Worm (Caenorhabditis elegans) whole organism, late embryonic: ENCODE measurements around the gene far-6.

Source experiments
- C08G9.2 ChIP-seq: sonication (generic microtip); optimal IDR thresholded peaks from 2 replicates; lab custom pipeline; 2016; ENCODE audit warnings: mild to moderate bottlenecking, missing genetic modification characterization, moderate library complexity, missing compliant biosample characterization
- F13H6.1 ChIP-seq: sonication (generic microtip); optimal IDR thresholded peaks from 2 replicates; lab custom pipeline; 2016; ENCODE audit warnings: missing genetic modification characterization, missing compliant biosample characterization
- K09A11.1 ChIP-seq: sonication (generic microtip); optimal IDR thresholded peaks from 2 replicates; lab custom pipeline; 2017; ENCODE audit warnings: antibody characterized with exemption, mild to moderate bottlenecking, missing genetic modification characterization, missing compliant biosample characterization; ENCODE audit not compliant: insufficient read depth
- Y22D7AL.16 ChIP-seq: sonication (generic microtip); optimal IDR thresholded peaks from 2 replicates; lab custom pipeline; 2016; ENCODE audit warnings: missing genetic modification characterization, missing compliant biosample characterization
- ahr-1 ChIP-seq: sonication (generic microtip); optimal IDR thresholded peaks from 2 replicates; lab custom pipeline; 2016; ENCODE audit warnings: missing genetic modification characterization, missing compliant biosample characterization
- ama-1 ChIP-seq: fragments of 150-350 bp; optimal IDR thresholded peaks from 2 replicates; lab custom pipeline; 2014
- ceh-18 ChIP-seq: sonication (generic microtip); optimal IDR thresholded peaks from 2 replicates; lab custom pipeline; 2016; ENCODE audit warnings: missing genetic modification characterization, missing compliant biosample characterization
- ceh-22 ChIP-seq: sonication (generic microtip); optimal IDR thresholded peaks from 2 replicates; lab custom pipeline; 2017; ENCODE audit warnings: missing biosample characterization, missing genetic modification characterization
- ceh-24 ChIP-seq: sonication (generic microtip); optimal IDR thresholded peaks from 2 replicates; lab custom pipeline; 2016; ENCODE audit warnings: mild to moderate bottlenecking, missing genetic modification characterization, missing compliant biosample characterization
- ceh-31 ChIP-seq: sonication (generic microtip); optimal IDR thresholded peaks from 2 replicates; lab custom pipeline; 2016; ENCODE audit warnings: missing genetic modification characterization, missing compliant biosample characterization
- ceh-34 ChIP-seq: sonication (generic microtip); optimal IDR thresholded peaks from 2 replicates; lab custom pipeline; 2016; ENCODE audit warnings: mild to moderate bottlenecking, missing genetic modification characterization, missing compliant biosample characterization
- ceh-48 ChIP-seq: sonication (generic microtip); optimal IDR thresholded peaks from 2 replicates; lab custom pipeline; 2016; ENCODE audit warnings: missing genetic modification characterization, inconsistent platforms, missing compliant biosample characterization
- ceh-6 ChIP-seq: fragments of 200-800 bp; sonication (Bioruptor generic); optimal IDR thresholded peaks from 2 replicates; lab custom pipeline; 2018; ENCODE audit warnings: mild to moderate bottlenecking, missing genetic modification characterization, missing compliant biosample characterization
- ceh-9 ChIP-seq: sonication (generic microtip); optimal IDR thresholded peaks from 2 replicates; lab custom pipeline; 2016; ENCODE audit warnings: mild to moderate bottlenecking, missing genetic modification characterization, inconsistent platforms, missing compliant biosample characterization
- che-1 ChIP-seq: sonication (generic microtip); optimal IDR thresholded peaks from 2 replicates; lab custom pipeline; 2016; ENCODE audit warnings: mild to moderate bottlenecking, missing genetic modification characterization, missing compliant biosample characterization
- dmd-4 ChIP-seq: sonication (generic microtip); optimal IDR thresholded peaks from 2 replicates; lab custom pipeline; 2016; ENCODE audit warnings: borderline replicate concordance, missing genetic modification characterization, missing compliant biosample characterization
- dve-1 ChIP-seq: sonication (generic microtip); optimal IDR thresholded peaks from 2 replicates; lab custom pipeline; 2017; ENCODE audit warnings: antibody characterized with exemption, mild to moderate bottlenecking, missing genetic modification characterization, missing compliant biosample characterization
- elt-2 ChIP-seq: sonication (generic microtip); optimal IDR thresholded peaks from 2 replicates; lab custom pipeline; 2016; ENCODE audit warnings: missing genetic modification reagents, missing genetic modification characterization, missing compliant biosample characterization
- elt-4 ChIP-seq: sonication (generic microtip); optimal IDR thresholded peaks from 2 replicates; lab custom pipeline; 2016; ENCODE audit warnings: missing genetic modification characterization, missing compliant biosample characterization
- ets-4 ChIP-seq: sonication (generic microtip); optimal IDR thresholded peaks from 2 replicates; lab custom pipeline; 2016; ENCODE audit warnings: missing genetic modification characterization, missing compliant biosample characterization
- fax-1 ChIP-seq: sonication (generic microtip); optimal IDR thresholded peaks from 2 replicates; lab custom pipeline; 2016; ENCODE audit warnings: missing genotype, missing genetic modification characterization, missing compliant biosample characterization
- fkh-10 ChIP-seq: fragments of 150-350 bp; optimal IDR thresholded peaks from 2 replicates; lab custom pipeline; 2014; ENCODE audit warnings: missing biosample characterization, missing genetic modification reagents, missing genetic modification characterization
- fkh-6 ChIP-seq: sonication (generic microtip); optimal IDR thresholded peaks from 2 replicates; lab custom pipeline; 2016; ENCODE audit warnings: missing genetic modification characterization, missing compliant biosample characterization
- hlh-15 ChIP-seq: sonication (generic microtip); optimal IDR thresholded peaks from 2 replicates; lab custom pipeline; 2016; ENCODE audit warnings: missing genetic modification characterization, missing compliant biosample characterization
- hlh-8 ChIP-seq: sonication (generic microtip); optimal IDR thresholded peaks from 2 replicates; lab custom pipeline; 2016; ENCODE audit warnings: missing genotype, missing genetic modification characterization, missing compliant biosample characterization
- lim-6 ChIP-seq: sonication (generic microtip); optimal IDR thresholded peaks from 2 replicates; lab custom pipeline; 2016; ENCODE audit warnings: missing genetic modification characterization, missing compliant biosample characterization
- madf-2 ChIP-seq: sonication (generic microtip); optimal IDR thresholded peaks from 2 replicates; lab custom pipeline; 2017; ENCODE audit warnings: missing genetic modification characterization, missing compliant biosample characterization
- nfya-1 ChIP-seq: sonication (generic microtip); optimal IDR thresholded peaks from 2 replicates; lab custom pipeline; 2017; ENCODE audit warnings: missing genetic modification characterization, mild to moderate bottlenecking, missing compliant biosample characterization, antibody characterized with exemption, moderate library complexity
- nhr-11 ChIP-seq: fragments of 150-350 bp; optimal IDR thresholded peaks from 2 replicates; lab custom pipeline; 2014; ENCODE audit warnings: missing biosample characterization, missing genetic modification characterization
- nhr-232 ChIP-seq: sonication (generic microtip); optimal IDR thresholded peaks from 2 replicates; lab custom pipeline; 2016; ENCODE audit warnings: missing genetic modification characterization, missing compliant biosample characterization
- npax-4 ChIP-seq: sonication (generic microtip); optimal IDR thresholded peaks from 2 replicates; lab custom pipeline; 2016; ENCODE audit warnings: missing genetic modification characterization, missing compliant biosample characterization
- pag-3 ChIP-seq: sonication (generic microtip); optimal IDR thresholded peaks from 2 replicates; lab custom pipeline; 2016; ENCODE audit warnings: missing compliant biosample characterization, missing genetic modification characterization, borderline replicate concordance
- pax-1 ChIP-seq: fragments of 150-350 bp; optimal IDR thresholded peaks from 2 replicates; lab custom pipeline; 2014; ENCODE audit warnings: missing biosample characterization, missing genetic modification characterization
- pha-4 ChIP-seq: fragments of 150-350 bp; optimal IDR thresholded peaks from 2 replicates; lab custom pipeline; 2018; ENCODE audit warnings: missing biosample characterization, missing genetic modification reagents, missing genetic modification characterization
- pros-1 ChIP-seq: fragments of 150-350 bp; optimal IDR thresholded peaks from 2 replicates; lab custom pipeline; 2014; ENCODE audit warnings: missing biosample characterization, missing genetic modification reagents, missing genetic modification characterization
- ref-2 ChIP-seq: sonication (generic microtip); optimal IDR thresholded peaks from 2 replicates; lab custom pipeline; 2016; ENCODE audit warnings: missing genetic modification characterization, missing compliant biosample characterization
- rnt-1 ChIP-seq: sonication (generic microtip); optimal IDR thresholded peaks from 2 replicates; lab custom pipeline; 2016; ENCODE audit warnings: missing genetic modification characterization, missing compliant biosample characterization
- sox-2 ChIP-seq: fragments of 200-800 bp; sonication (Bioruptor generic); IDR thresholded peaks from 2 replicates; pipeline ENCODE4 v1.3.6; 2022; ENCODE audit warnings: missing genetic modification reagents, missing genetic modification characterization, missing compliant biosample characterization
- sox-4 ChIP-seq: sonication (generic microtip); optimal IDR thresholded peaks from 2 replicates; lab custom pipeline; 2017; ENCODE audit warnings: mild to moderate bottlenecking, missing genetic modification characterization, inconsistent platforms, missing compliant biosample characterization
- syd-9 ChIP-seq: sonication (generic microtip); optimal IDR thresholded peaks from 2 replicates; lab custom pipeline; 2016; ENCODE audit warnings: mild to moderate bottlenecking, missing genetic modification characterization, moderate library complexity, missing compliant biosample characterization
- tbx-7 ChIP-seq: sonication (generic microtip); optimal IDR thresholded peaks from 2 replicates; lab custom pipeline; 2016; ENCODE audit warnings: missing genotype, missing genetic modification characterization, missing compliant biosample characterization
- ttx-3 ChIP-seq: sonication (generic microtip); optimal IDR thresholded peaks from 2 replicates; lab custom pipeline; 2016; ENCODE audit warnings: missing genetic modification reagents, missing genetic modification characterization, missing compliant biosample characterization
- unc-3 ChIP-seq, 2 experiments: fragments of 200-800 bp in 1 of 2; sonication (Bioruptor generic) in 1 of 2; sonication (generic microtip) in 1 of 2; conservative IDR thresholded peaks in 1 of 2; optimal IDR thresholded peaks in 1 of 2; 2 replicates each; pipeline versions ENCODE4 v1.3.6 to Lab custom; 2016 to 2022; ENCODE audit warnings: missing compliant biosample characterization in 2 of 2, missing genetic modification characterization in 2 of 2, missing genetic modification reagents in 1 of 2
- unc-42 ChIP-seq: sonication (generic microtip); optimal IDR thresholded peaks from 2 replicates; lab custom pipeline; 2016; ENCODE audit warnings: missing genotype, missing genetic modification characterization, missing compliant biosample characterization
- unc-55 ChIP-seq: sonication (generic microtip); optimal IDR thresholded peaks from 2 replicates; lab custom pipeline; 2017; ENCODE audit warnings: missing biosample characterization, missing genetic modification reagents, missing genetic modification characterization
- unc-86 ChIP-seq: sonication (generic microtip); optimal IDR thresholded peaks from 2 replicates; lab custom pipeline; 2016; ENCODE audit warnings: missing genetic modification characterization, missing compliant biosample characterization
- zip-5 ChIP-seq: sonication (generic microtip); optimal IDR thresholded peaks from 2 replicates; lab custom pipeline; 2016; ENCODE audit warnings: missing genetic modification characterization, missing compliant biosample characterization
- ztf-16 ChIP-seq: sonication (generic microtip); optimal IDR thresholded peaks from 2 replicates; lab custom pipeline; 2017; ENCODE audit warnings: missing genetic modification characterization, missing compliant biosample characterization

Gene far-6

ce11 chrIV:13289321-13289720 lies 38.8 kb upstream of the far-6 start, which contains the start of gene Y67H2A.10 (continued):
- TF ChIP-seq ceh-48 (tag; lab: Kevin White, UChicago) (no peak), npax-4 (tag; lab: Kevin White, UChicago) (no peak), ceh-22 (tag; lab: Kevin White, UChicago) (no peak), sox-4 (tag; lab: Kevin White, UChicago) (no peak), ceh-24 (tag; lab: Kevin White, UChicago) (no peak), unc-86 (tag; lab: Kevin White, UChicago) (no peak), ahr-1 (no peak), madf-2 (tag; lab: Kevin White, UChicago) (no peak), rnt-1 (no peak), ceh-6 (no peak), dve-1 (tag; lab: Kevin White, UChicago) (no peak), ttx-3 (tag; lab: Kevin White, UChicago) (peak; percentile 7), ets-4 (tag; lab: Kevin White, UChicago) (peak; percentile 26), ceh-18 (no peak), pag-3 (tag; lab: Kevin White, UChicago) (no peak), fkh-6 (no peak), nhr-11 (tag; lab: Kevin White, UChicago) (no peak), hlh-8 (tag; lab: Kevin White, UChicago) (peak; percentile 23), dmd-4 (tag; lab: Kevin White, UChicago) (no peak), nhr-232 (tag; lab: Kevin White, UChicago) (no peak), syd-9 (tag; lab: Kevin White, UChicago) (no peak), ref-2 (tag; lab: Kevin White, UChicago) (no peak), hlh-15 (tag; lab: Kevin White, UChicago) (no peak), C08G9.2 (tag; lab: Kevin White, UChicago) (peak; percentile 80), nfya-1 (tag; lab: Kevin White, UChicago) (no peak), zip-5 (tag; lab: Kevin White, UChicago) (peak; percentile 57), F13H6.1 (no peak), fkh-10 (GFP tag; lab: Kevin White, UChicago) (no peak), pros-1 (tag; lab: Kevin White, UChicago) (no peak), pha-4 (tag; lab: Kevin White, UChicago) (no peak), Y22D7AL.16 (tag; lab: Kevin White, UChicago) (no peak), ceh-9 (tag; lab: Kevin White, UChicago) (no peak), elt-4 (tag; lab: Kevin White, UChicago) (no peak), ama-1 (no peak)

- no peak for TF ChIP-seq dmd-4 (tag; lab: Kevin White, UChicago)
- no peak for TF ChIP-seq elt-4 (tag; lab: Kevin White, UChicago)
- TF ChIP-seq, all 69 proteins: peak for 0
These were observed 37.9 kb upstream of the far-6 start for ce11 chrIV:13290239-13290638.

ce11 chrIV:13297746-13298145 lies 30.4 kb upstream of the far-6 start, which contains the start of the genes Y67H2A.2 and micu-1:
TSS of gene Y67H2A.2 (minus strand) at chrIV:13297819.
TSS of gene micu-1 (plus strand) at chrIV:13297926.
- TF ChIP-seq F13H6.1 (no peak), K09A11.1 (tag; lab: Kevin White, UChicago) (peak; percentile 7), ztf-16 (peak; percentile 15), fkh-10 (GFP tag; lab: Kevin White, UChicago) (no peak), ceh-18 (peak; percentile 60), fax-1 (no peak), ceh-31 (peak; percentile 51), rnt-1 (peak; percentile 15), elt-2 (tag; lab: Kevin White, UChicago) (peak; percentile 59), unc-42 (peak; percentile 100), unc-3 (GFP tag; conservative IDR thresholded peaks at IDR 0.05; lab: Robert Waterston, UW) (no peak), unc-3 (tag; optimal IDR thresholded peaks at IDR 0.05; lab: Kevin White, UChicago) (no peak), ama-1 (no peak), Y22D7AL.16 (tag; lab: Kevin White, UChicago) (no peak), pax-1 (no peak), unc-86 (tag; lab: Kevin White, UChicago) (peak; percentile 39), ceh-24 (tag; lab: Kevin White, UChicago) (no peak), ceh-48 (tag; lab: Kevin White, UChicago) (peak; percentile 33), unc-55 (GFP tag; lab: Kevin White, UChicago) (peak; percentile 63), tbx-7 (tag; lab: Kevin White, UChicago) (no peak), ceh-34 (peak; percentile 28), hlh-8 (tag; lab: Kevin White, UChicago) (no peak), sox-2 (GFP tag; lab: Robert Waterston, UW) (no peak), nfya-1 (tag; lab: Kevin White, UChicago) (peak; percentile 69), ref-2 (tag; lab: Kevin White, UChicago) (peak; percentile 6), hlh-15 (tag; lab: Kevin White, UChicago) (no peak), ahr-1 (no peak), che-1 (tag; lab: Kevin White, UChicago) (no peak), lim-6 (tag; lab: Kevin White, UChicago) (no peak)
